Worm (Caenorhabditis elegans) whole organism, L4/young adult: Measurements from ENCODE around the gene ssq-4.

Experiments used
- W03F9.2 ChIP-seq: fragments of 150-350 bp; optimal IDR thresholded peaks from 2 replicates; lab custom pipeline; 2014; ENCODE audit warnings: missing biosample characterization, missing genetic modification characterization
- dao-5 ChIP-seq: sonication (generic microtip); optimal IDR thresholded peaks from 2 replicates; lab custom pipeline; 2016; ENCODE audit warnings: missing genotype, missing genetic modification characterization, moderate library complexity, missing compliant biosample characterization
- him-1 ChIP-seq: sonication (generic microtip); optimal IDR thresholded peaks from 2 replicates; lab custom pipeline; 2016; ENCODE audit warnings: missing genotype, missing genetic modification reagents, missing genetic modification characterization, missing compliant biosample characterization

DNA sequence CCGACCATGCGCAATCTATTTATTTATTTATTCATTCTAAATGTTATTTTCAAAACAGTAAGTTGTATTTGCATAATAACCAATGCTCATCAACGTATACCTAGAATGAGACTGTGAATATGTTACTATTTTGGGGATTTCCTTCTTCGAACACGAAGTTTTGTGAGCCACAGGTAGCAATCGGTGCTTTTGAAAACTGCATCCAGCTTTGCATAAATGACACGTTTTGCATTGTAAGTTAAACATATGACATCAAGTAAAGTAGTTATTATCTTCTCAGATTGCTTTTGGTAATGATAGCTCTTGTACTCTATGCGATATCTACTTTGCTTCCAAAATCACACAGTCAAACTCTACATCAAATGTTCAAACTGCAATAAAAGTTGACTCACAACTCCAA lies 33.8 kb upstream of the ssq-4 start, which contains the start of gene E03H12.4:
- TF ChIP-seq him-1 (tag; lab: Kevin White, UChicago) (no peak), dao-5 (tag; lab: Kevin White, UChicago) (no peak), W03F9.2 (tag; lab: Kevin White, UChicago) (no peak)
